Fruit fly (Drosophila melanogaster): Measurements from ENCODE around the gene NTPase.
A peak's percentile ranks its signal among the peaks of the same experiment; 100 is the strongest.

NTPase gene

DNA sequence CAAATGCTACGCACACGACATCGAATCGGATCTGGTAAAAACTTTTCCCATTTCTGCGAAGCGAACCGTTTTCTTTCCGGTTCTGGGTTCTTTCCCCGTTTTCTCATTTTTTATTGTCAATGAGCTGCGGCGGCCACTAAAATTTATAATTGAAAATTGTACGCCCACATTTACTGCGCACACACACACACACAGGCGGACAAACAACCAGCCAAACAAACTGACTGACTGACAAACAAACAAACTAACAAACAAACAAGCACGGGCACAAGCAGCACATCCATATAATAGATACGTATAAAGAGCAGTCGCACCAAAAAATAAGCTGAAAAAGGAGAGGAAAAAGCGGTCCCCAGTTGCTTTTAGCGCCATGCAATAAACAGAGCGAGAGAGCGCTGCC is 5.5 kb upstream of the NTPase start (continued):
- TF ChIP-seq gro (GFP tag; optimal IDR thresholded peaks at IDR 0.05) = no peak
- TF ChIP-seq repo (GFP tag; optimal IDR thresholded peaks at IDR 0.05) = no peak
- TF ChIP-seq Med (GFP tag) = peak; percentile 19

DNA sequence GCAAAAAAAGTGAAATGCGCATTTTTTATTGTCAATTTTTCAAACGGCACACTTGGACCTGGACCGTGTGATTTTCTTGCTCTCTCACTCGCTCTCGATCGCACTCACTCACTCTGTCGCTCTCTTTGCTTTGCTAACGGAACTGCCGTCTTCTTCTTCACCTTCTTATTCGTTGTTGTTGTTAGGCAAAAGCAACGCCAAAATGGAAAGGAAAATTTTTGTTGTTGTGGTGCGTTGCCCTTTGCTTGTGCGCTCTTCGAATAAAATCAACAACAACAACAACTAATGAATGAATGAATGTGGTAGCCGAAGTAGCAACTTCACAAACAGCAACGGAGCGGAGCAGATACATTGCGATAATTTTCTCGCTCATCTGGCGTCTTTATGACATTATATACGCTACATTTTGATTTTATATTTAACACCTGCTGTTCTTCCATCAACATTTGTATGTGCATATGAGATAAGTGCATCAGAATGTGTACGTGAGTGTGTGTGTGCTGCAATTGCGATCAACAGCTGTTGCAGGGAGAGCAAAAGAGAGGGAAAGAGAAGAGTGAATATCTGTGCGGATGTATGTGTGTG is 3.3 kb upstream of the NTPase start:
- no peak for TF ChIP-seq CG16863 (GFP tag; optimal IDR thresholded peaks at IDR 0.05)
- TF ChIP-seq CG3163 (GFP tag; optimal IDR thresholded peaks at IDR 0.05) = peak; percentile 64
- TF ChIP-seq ind (GFP tag; optimal IDR thresholded peaks at IDR 0.05) = no peak
- peak; percentile 91 for TF ChIP-seq CG8281 (tag; optimal IDR thresholded peaks at IDR 0.05)
- TF ChIP-seq chm (GFP tag; IDR thresholded peaks at IDR 0.05) = 0 out of 2 replicates have a peak, but pooled peaks have one; percentile 14
- TF ChIP-seq crp (GFP tag; optimal IDR thresholded peaks at IDR 0.05) = peak in 1 of 2 experiments; percentile 31
- no peak for TF ChIP-seq Hmx (GFP tag; optimal IDR thresholded peaks at IDR 0.05)
- no peak for TF ChIP-seq en (GFP tag; optimal IDR thresholded peaks at IDR 0.05)
- TF ChIP-seq gcm (GFP tag; optimal IDR thresholded peaks at IDR 0.05) = no peak
- TF ChIP-seq CG8478 (optimal IDR thresholded peaks at IDR 0.05) = no peak
- TF ChIP-seq pros (GFP tag; optimal IDR thresholded peaks at IDR 0.05) = peak; percentile 88
- no peak for TF ChIP-seq Dad (GFP tag; optimal IDR thresholded peaks at IDR 0.05)
- TF ChIP-seq sc (optimal IDR thresholded peaks at IDR 0.05) = no peak
- TF ChIP-seq sc (GFP tag; optimal IDR thresholded peaks at IDR 0.05) = no peak
- no peak for TF ChIP-seq CkIIα-i1 (GFP tag; IDR thresholded peaks at IDR 0.05)
- TF ChIP-seq oc (tag; optimal IDR thresholded peaks at IDR 0.05) = no peak
- peak in 1 of 2 experiments; percentile 86 for TF ChIP-seq tll (GFP tag; optimal IDR thresholded peaks at IDR 0.05)
- no peak for TF ChIP-seq nmo (GFP tag; optimal IDR thresholded peaks at IDR 0.05)
- peak; percentile 36 for TF ChIP-seq kah (GFP tag; optimal IDR thresholded peaks at IDR 0.05)
- no peak for TF ChIP-seq Deaf1 (tag; optimal IDR thresholded peaks at IDR 0.05)
- peak; percentile 87; the same call in 2 of the 4 replicates for TF ChIP-seq chinmo (GFP tag; IDR thresholded peaks at IDR 0.05; ENCODE audit: partially characterized antibody)
- TF ChIP-seq grn (GFP tag; optimal IDR thresholded peaks at IDR 0.05) = no peak
- peak; percentile 66 for TF ChIP-seq CG1832 (GFP tag; optimal IDR thresholded peaks at IDR 0.05)
- TF ChIP-seq CG16815 (GFP tag; optimal IDR thresholded peaks at IDR 0.05) = no peak
- TF ChIP-seq CG4820 (GFP tag; optimal IDR thresholded peaks at IDR 0.05) = no peak
- no peak for TF ChIP-seq CG11560 (tag; IDR thresholded peaks at IDR 0.05)
- TF ChIP-seq stwl (tag; optimal IDR thresholded peaks at IDR 0.05) = no peak
- TF ChIP-seq CG10979 (tag; optimal IDR thresholded peaks at IDR 0.05) = no peak
- TF ChIP-seq Dref (GFP tag; IDR thresholded peaks at IDR 0.05) = no peak
- TF ChIP-seq CG2202 (tag; optimal IDR thresholded peaks at IDR 0.05) = no peak
- TF ChIP-seq CG4360 (GFP tag; IDR thresholded peaks at IDR 0.05) = peak; percentile 99
- TF ChIP-seq CG2116 (GFP tag; optimal IDR thresholded peaks at IDR 0.05) = no peak
- TF ChIP-seq gcm2 (GFP tag; optimal IDR thresholded peaks at IDR 0.05) = no peak
- TF ChIP-seq D19A (tag; optimal IDR thresholded peaks at IDR 0.05) = peak; percentile 45
- TF ChIP-seq unpg (GFP tag; optimal IDR thresholded peaks at IDR 0.05) = no peak
- TF ChIP-seq CG7271 (tag; optimal IDR thresholded peaks at IDR 0.05) = no peak
- TF ChIP-seq CG13624 (GFP tag; optimal IDR thresholded peaks at IDR 0.05) = no peak
- TF ChIP-seq slp2 (GFP tag; optimal IDR thresholded peaks at IDR 0.05) = no peak
- no peak for TF ChIP-seq Atf-2 (GFP tag; optimal IDR thresholded peaks at IDR 0.05)
- TF ChIP-seq CG12769 (tag; optimal IDR thresholded peaks at IDR 0.05) = peak; percentile 34
- TF ChIP-seq ftz-f1 (GFP tag; optimal IDR thresholded peaks at IDR 0.05) = no peak
- peak; percentile 42 for TF ChIP-seq sqz (GFP tag; optimal IDR thresholded peaks at IDR 0.05)
- TF ChIP-seq CG5180 (GFP tag; optimal IDR thresholded peaks at IDR 0.05) = peak; percentile 37
- no peak for TF ChIP-seq salm (tag; optimal IDR thresholded peaks at IDR 0.05)
- TF ChIP-seq Trl (optimal IDR thresholded peaks at IDR 0.05) = peak; percentile 70 to 86
- TF ChIP-seq Trl (GFP tag; optimal IDR thresholded peaks at IDR 0.05) = no peak
- TF ChIP-seq NC2β (GFP tag; optimal IDR thresholded peaks at IDR 0.05) = no peak

Data from whole organism, embryonic.